Worm (Caenorhabditis elegans): ENCODE measurements around the gene M60.7.

DNA sequence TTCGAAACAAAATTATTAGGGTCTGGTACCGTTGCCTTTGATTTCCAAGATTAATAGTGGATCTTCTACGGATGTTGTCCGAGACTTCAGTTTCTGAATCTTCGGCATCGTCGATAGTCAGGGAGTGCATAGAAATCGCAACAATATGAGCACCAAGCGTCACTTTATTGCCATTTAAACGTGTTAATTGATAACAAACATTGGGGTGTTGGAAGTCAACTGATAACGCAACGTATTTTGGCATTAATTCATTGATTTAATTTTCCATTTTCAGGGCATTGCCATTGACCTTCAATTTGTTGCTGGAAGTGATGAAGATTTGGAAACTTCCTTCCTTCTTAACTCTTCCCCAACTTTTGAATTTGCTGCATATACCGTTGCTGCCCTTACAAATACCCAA, 14.8 kb downstream of the M60.7 start, which contains the start of gene kqt-2:
- no peak for TF ChIP-seq nhr-42 (GFP tag; IDR thresholded peaks at IDR 0.05)
- TF ChIP-seq lin-38 (GFP tag; IDR thresholded peaks at IDR 0.05): no peak
- no peak for TF ChIP-seq mes-2 (tag; optimal IDR thresholded peaks at IDR 0.05; ENCODE audit: poor library complexity, severe bottlenecking)
